Worm (Caenorhabditis elegans) whole organism, L2 larva: ENCODE results near the gene golg-4.

Source experiments
- fos-1 ChIP-seq: fragments of 150-350 bp; optimal IDR thresholded peaks from 2 replicates; lab custom pipeline; 2014; ENCODE audit warnings: missing biosample characterization, missing genetic modification characterization
- nhr-237 ChIP-seq: fragments of 150-350 bp; optimal IDR thresholded peaks from 2 replicates; lab custom pipeline; 2014; ENCODE audit warnings: missing biosample characterization, missing genetic modification characterization

Gene golg-4

ce11 chrIII:3475014-3475413 lies 69.6 kb downstream of the golg-4 start:
- TF ChIP-seq nhr-237 (tag; lab: Kevin White, UChicago) (no peak), fos-1 (tag; lab: Kevin White, UChicago) (peak; percentile 79)
